Worm (Caenorhabditis elegans) whole organism, young adult: ENCODE data around the gene tlk-1.

ENCODE experiments used
- akir-1 ChIP-seq: fragments of 200-800 bp; sonication (Bioruptor generic); optimal IDR thresholded peaks from 2 replicates; lab custom pipeline; 2018; ENCODE audit warnings: mild to moderate bottlenecking, missing genetic modification characterization, moderate library complexity, missing compliant biosample characterization
- ccch-3 ChIP-seq: fragments of 200-800 bp; sonication (Bioruptor generic); optimal IDR thresholded peaks from 2 replicates; lab custom pipeline; 2018; ENCODE audit warnings: mild to moderate bottlenecking, missing genetic modification characterization, missing compliant biosample characterization
- hlh-12 ChIP-seq: sonication (generic microtip); optimal IDR thresholded peaks from 2 replicates; lab custom pipeline; 2016; ENCODE audit warnings: missing genetic modification characterization, missing compliant biosample characterization
- mxl-1 ChIP-seq: sonication (generic microtip); optimal IDR thresholded peaks from 2 replicates; lab custom pipeline; 2016; ENCODE audit warnings: missing genetic modification characterization, missing compliant biosample characterization
- nhr-27 ChIP-seq: fragments of 200-800 bp; sonication (Bioruptor generic); optimal IDR thresholded peaks from 2 replicates; lab custom pipeline; 2018; ENCODE audit warnings: mild to moderate bottlenecking, missing genetic modification characterization, moderate library complexity, missing compliant biosample characterization
- nhr-80 ChIP-seq: sonication (generic microtip); optimal IDR thresholded peaks from 2 replicates; lab custom pipeline; 2016; ENCODE audit warnings: missing genetic modification characterization, missing compliant biosample characterization
- rec-8 ChIP-seq, 2 experiments: sonication (generic microtip); optimal IDR thresholded peaks; 2 replicates each; lab custom pipeline; 2016; ENCODE audit warnings: mild to moderate bottlenecking in 2 of 2, missing genetic modification characterization in 2 of 2, missing genetic modification reagents in 2 of 2, missing genotype in 2 of 2, missing biosample characterization in 1 of 2, missing compliant biosample characterization in 1 of 2, moderate library complexity in 1 of 2

ce11 chrIII:9661119-9661518, 38.6 kb upstream of the tlk-1 start:
- TF ChIP-seq hlh-12 (tag; lab: Kevin White, UChicago) (no peak), rec-8 (tag; optimal IDR thresholded peaks at IDR 0.05; lab: Kevin White, UChicago) (no peak), nhr-80 (no peak), ccch-3 (GFP tag; lab: Kevin White, UChicago) (no peak), nhr-27 (tag; lab: Kevin White, UChicago) (no peak), akir-1 (GFP tag; lab: Kevin White, UChicago) (no peak), mxl-1 (tag; lab: Kevin White, UChicago) (no peak)
